Worm (Caenorhabditis elegans) whole organism, L3 larva: ENCODE results near the gene gcy-4.

ENCODE experiments used
- R02D3.7 ChIP-seq: fragments of 150-350 bp; optimal IDR thresholded peaks from 2 replicates; lab custom pipeline; 2014; ENCODE audit warnings: missing biosample characterization, missing genetic modification characterization
- aly-2 ChIP-seq: fragments of 150-350 bp; optimal IDR thresholded peaks from 2 replicates; lab custom pipeline; 2014; ENCODE audit warnings: missing biosample characterization, missing genetic modification characterization
- ama-1 ChIP-seq: fragments of 150-350 bp; optimal IDR thresholded peaks from 2 replicates; lab custom pipeline; 2018
- ceh-16 ChIP-seq: sonication (generic microtip); optimal IDR thresholded peaks from 2 replicates; lab custom pipeline; 2017; ENCODE audit warnings: missing biosample characterization, missing genetic modification characterization
- ceh-28 ChIP-seq: fragments of 150-350 bp; optimal IDR thresholded peaks from 2 replicates; lab custom pipeline; 2014; ENCODE audit warnings: missing biosample characterization, missing genetic modification reagents, missing genetic modification characterization
- daf-12 ChIP-seq: fragments of 150-350 bp; optimal IDR thresholded peaks from 2 replicates; lab custom pipeline; 2014; ENCODE audit warnings: missing biosample characterization, missing genetic modification reagents, missing genetic modification characterization
- egl-5 ChIP-seq: fragments of 150-350 bp; optimal IDR thresholded peaks from 2 replicates; lab custom pipeline; 2017; ENCODE audit warnings: missing biosample characterization, missing genetic modification reagents, missing genetic modification characterization, inconsistent platforms
- elt-1 ChIP-seq: fragments of 150-350 bp; optimal IDR thresholded peaks from 2 replicates; lab custom pipeline; 2014; ENCODE audit warnings: missing biosample characterization, missing genetic modification characterization
- elt-2 ChIP-seq: sonication (generic microtip); optimal IDR thresholded peaks from 2 replicates; lab custom pipeline; 2016; ENCODE audit warnings: missing genetic modification reagents, mild to moderate bottlenecking, missing genetic modification characterization, missing compliant biosample characterization
- elt-3 ChIP-seq, 3 experiments: fragments of 150-350 bp in 1 of 3; sonication (generic microtip) in 2 of 3; optimal IDR thresholded peaks; 2 replicates in 2 of 3; 4 replicates in 1 of 3; lab custom pipeline; 2014 to 2017; ENCODE audit warnings: missing biosample characterization in 3 of 3, missing genetic modification characterization in 3 of 3
- eor-1 ChIP-seq, 2 experiments: fragments of 150-350 bp; optimal IDR thresholded peaks; 2 replicates each; lab custom pipeline; 2014 to 2018; ENCODE audit warnings: missing biosample characterization in 2 of 2, missing genetic modification characterization in 2 of 2
- fkh-2 ChIP-seq: fragments of 150-350 bp; optimal IDR thresholded peaks from 2 replicates; lab custom pipeline; 2014; ENCODE audit warnings: missing biosample characterization, missing genetic modification reagents, missing genetic modification characterization
- hmg-11 ChIP-seq: sonication (generic microtip); optimal IDR thresholded peaks from 2 replicates; lab custom pipeline; 2016; ENCODE audit warnings: missing genetic modification characterization, missing compliant biosample characterization
- jun-1 ChIP-seq: fragments of 150-350 bp; optimal IDR thresholded peaks from 2 replicates; lab custom pipeline; 2014; ENCODE audit warnings: missing biosample characterization, missing genetic modification reagents, missing genetic modification characterization
- lin-15B ChIP-seq: fragments of 150-350 bp; optimal IDR thresholded peaks from 2 replicates; lab custom pipeline; 2014; ENCODE audit warnings: missing biosample characterization, missing genetic modification characterization
- lin-39 ChIP-seq: fragments of 150-350 bp; optimal IDR thresholded peaks from 2 replicates; lab custom pipeline; 2018; ENCODE audit warnings: missing biosample characterization, missing genetic modification reagents, missing genetic modification characterization
- lsy-12 ChIP-seq: sonication (generic microtip); optimal IDR thresholded peaks from 2 replicates; lab custom pipeline; 2016; ENCODE audit warnings: mild to moderate bottlenecking, missing genetic modification characterization, missing compliant biosample characterization
- mml-1 ChIP-seq: fragments of 150-350 bp; sonication (generic microtip); optimal IDR thresholded peaks from 3 replicates; lab custom pipeline; 2014; ENCODE audit warnings: missing biosample characterization, missing genetic modification characterization
- nfya-1 ChIP-seq: sonication (generic microtip); optimal IDR thresholded peaks from 2 replicates; lab custom pipeline; 2017; ENCODE audit warnings: missing genetic modification characterization, mild to moderate bottlenecking, missing compliant biosample characterization, antibody characterized with exemption, moderate library complexity; ENCODE audit not compliant: insufficient read depth
- nhr-12 ChIP-seq: fragments of 150-350 bp; optimal IDR thresholded peaks from 2 replicates; lab custom pipeline; 2014; ENCODE audit warnings: missing biosample characterization, missing genetic modification characterization
- nhr-23 ChIP-seq: fragments of 150-350 bp; optimal IDR thresholded peaks from 2 replicates; lab custom pipeline; 2014; ENCODE audit warnings: missing biosample characterization, missing genetic modification reagents, missing genetic modification characterization
- nhr-25 ChIP-seq: sonication (generic microtip); optimal IDR thresholded peaks from 2 replicates; lab custom pipeline; 2017; ENCODE audit warnings: missing biosample characterization, missing genetic modification characterization
- nhr-28 ChIP-seq: fragments of 150-350 bp; optimal IDR thresholded peaks from 2 replicates; lab custom pipeline; 2014; ENCODE audit warnings: missing biosample characterization, missing genetic modification characterization
- nhr-43 ChIP-seq: sonication (generic microtip); optimal IDR thresholded peaks from 2 replicates; lab custom pipeline; 2016; ENCODE audit warnings: mild to moderate bottlenecking, missing genetic modification characterization, missing compliant biosample characterization; ENCODE audit not compliant: poor library complexity, severe bottlenecking
- nhr-67 ChIP-seq: fragments of 150-350 bp; optimal IDR thresholded peaks from 2 replicates; lab custom pipeline; 2014; ENCODE audit warnings: missing biosample characterization, missing genetic modification characterization
- nhr-76 ChIP-seq: fragments of 150-350 bp; sonication (generic microtip); optimal IDR thresholded peaks from 5 replicates; lab custom pipeline; 2014; ENCODE audit warnings: missing biosample characterization, missing genetic modification characterization
- nhr-77 ChIP-seq: fragments of 150-350 bp; optimal IDR thresholded peaks from 2 replicates; lab custom pipeline; 2014; ENCODE audit warnings: missing biosample characterization, missing genetic modification characterization
- pha-4 ChIP-seq: fragments of 150-350 bp; optimal IDR thresholded peaks from 2 replicates; lab custom pipeline; 2014; ENCODE audit warnings: missing biosample characterization, missing genetic modification reagents, missing genetic modification characterization
- pqm-1 ChIP-seq: fragments of 150-350 bp; optimal IDR thresholded peaks from 2 replicates; lab custom pipeline; 2017; ENCODE audit warnings: missing biosample characterization, missing genetic modification characterization, inconsistent platforms
- sea-2 ChIP-seq: fragments of 150-350 bp; sonication (generic microtip); optimal IDR thresholded peaks from 4 replicates; lab custom pipeline; 2014; ENCODE audit warnings: missing biosample characterization, missing genetic modification reagents, missing genetic modification characterization
- skn-1 ChIP-seq: fragments of 150-350 bp; optimal IDR thresholded peaks from 2 replicates; lab custom pipeline; 2014; ENCODE audit warnings: missing biosample characterization, missing genetic modification characterization
- unc-62 ChIP-seq: fragments of 150-350 bp; sonication (generic microtip); optimal IDR thresholded peaks from 4 replicates; lab custom pipeline; 2014; ENCODE audit warnings: missing biosample characterization, missing genetic modification reagents, missing genetic modification characterization
- zag-1 ChIP-seq: fragments of 150-350 bp; optimal IDR thresholded peaks from 2 replicates; lab custom pipeline; 2014; ENCODE audit warnings: missing biosample characterization, missing genetic modification characterization
- ztf-4 ChIP-seq: fragments of 150-350 bp; optimal IDR thresholded peaks from 2 replicates; lab custom pipeline; 2014; ENCODE audit warnings: missing biosample characterization, missing genetic modification characterization

gcy-4 gene

DNA sequence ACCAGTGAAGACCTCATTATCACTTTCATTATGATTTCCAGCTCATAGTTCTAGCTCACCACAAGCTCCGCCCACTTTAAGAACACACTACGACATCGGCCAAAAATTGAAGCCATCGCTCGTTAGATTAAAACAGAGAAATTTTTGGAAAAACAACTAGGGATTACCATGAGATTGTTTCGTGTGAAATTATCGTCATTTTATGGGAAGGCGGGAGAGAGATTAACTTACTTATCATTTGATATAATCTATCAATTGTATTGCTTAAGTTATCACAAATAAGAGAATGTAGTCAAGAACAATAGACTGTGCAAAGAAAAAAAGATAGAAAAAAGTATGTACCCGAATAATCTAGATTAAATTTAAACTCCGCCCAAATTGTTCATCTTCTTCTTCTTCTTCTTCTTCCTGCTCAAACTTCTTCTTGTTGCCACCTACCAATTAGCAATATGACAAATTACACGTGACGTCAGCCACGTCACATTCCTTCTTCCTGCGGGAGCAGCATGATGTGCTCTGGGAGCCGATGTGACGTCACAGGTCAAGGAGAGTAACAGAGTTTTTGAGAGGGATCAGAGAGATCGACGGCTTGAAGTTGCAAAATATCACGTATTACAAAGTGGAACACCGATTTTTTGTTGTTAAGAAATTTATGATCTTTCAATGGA, 8.4 kb downstream of the gcy-4 start, which contains the start of gene nep-26:
nep-26 (minus strand) TSS at position 51 of the 668 bp plus-strand sequence.
- TF ChIP-seq nfya-1 (tag; lab: Kevin White, UChicago) (peak; percentile 60), ceh-28 (tag; lab: Kevin White, UChicago) (no peak), lin-39 (peak; percentile 42), egl-5 (peak; percentile 36), nhr-76 (no peak)

- TF ChIP-seq skn-1 (tag; lab: Kevin White, UChicago) = no peak
- TF ChIP-seq ceh-16 (tag; lab: Kevin White, UChicago) = no peak
- no peak for TF ChIP-seq lin-39
- TF ChIP-seq R02D3.7 (tag; lab: Kevin White, UChicago) = no peak
- peak in 1 of 3 experiments; percentile 41 for TF ChIP-seq elt-3 (tag; optimal IDR thresholded peaks at IDR 0.05; lab: Kevin White, UChicago)
- TF ChIP-seq egl-5 = no peak
- TF ChIP-seq nhr-43 (tag; lab: Kevin White, UChicago) = peak; percentile 28
- peak; percentile 61 for TF ChIP-seq nhr-25 (tag; lab: Kevin White, UChicago)
- TF ChIP-seq nfya-1 (tag; lab: Kevin White, UChicago) = no peak
- TF ChIP-seq ama-1 (lab: Kevin White, UChicago) = no peak
- peak; percentile 82 for TF ChIP-seq nhr-23 (tag; lab: Kevin White, UChicago)
Measured at ce11 chrII:10294262-10294661, 14.4 kb downstream of the gcy-4 start.

ce11 chrII:10288926-10289325, 19.7 kb downstream of the gcy-4 start:
- TF ChIP-seq egl-5 (peak; percentile 70), ztf-4 (no peak), nfya-1 (tag; lab: Kevin White, UChicago) (peak; percentile 24), nhr-25 (tag; lab: Kevin White, UChicago) (peak; percentile 23)

DNA sequence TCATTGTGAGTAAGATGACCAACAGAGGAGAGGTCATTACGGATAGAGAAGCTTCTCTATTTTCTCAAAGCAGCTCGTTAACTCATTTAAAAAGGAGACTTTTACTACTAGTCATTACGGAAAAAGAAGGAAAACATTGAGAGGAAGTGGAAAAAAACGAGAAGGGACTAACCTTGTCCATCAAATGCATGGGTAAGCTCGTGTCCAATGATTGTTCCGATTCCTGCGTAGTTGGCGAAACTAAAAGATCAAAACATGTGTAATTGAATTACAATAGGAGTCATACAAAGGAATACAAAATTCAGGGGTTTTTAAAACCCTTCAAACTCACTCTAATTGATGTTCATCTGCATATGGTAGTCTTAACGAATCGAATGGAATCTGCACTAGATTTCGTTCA, 23.6 kb downstream of the gcy-4 start:
- no peak for TF ChIP-seq elt-1 (tag; lab: Kevin White, UChicago)
- TF ChIP-seq zag-1 (tag; lab: Kevin White, UChicago) = no peak
- no peak for TF ChIP-seq fkh-2
- TF ChIP-seq jun-1 (tag; lab: Kevin White, UChicago) = no peak
- no peak for TF ChIP-seq nhr-23 (tag; lab: Kevin White, UChicago)
- no peak for TF ChIP-seq sea-2 (GFP tag; lab: Kevin White, UChicago)
- TF ChIP-seq mml-1 (tag; lab: Kevin White, UChicago) = no peak
- no peak for TF ChIP-seq elt-2
- TF ChIP-seq R02D3.7 (tag; lab: Kevin White, UChicago) = no peak
- TF ChIP-seq daf-12 (tag; lab: Kevin White, UChicago) = no peak
- no peak for TF ChIP-seq nhr-77
- no peak for TF ChIP-seq hmg-11 (tag; lab: Kevin White, UChicago)
- no peak for TF ChIP-seq nhr-25 (tag; lab: Kevin White, UChicago)
- TF ChIP-seq nhr-12 = no peak
- no peak for TF ChIP-seq nhr-76
- TF ChIP-seq nhr-28 (tag; lab: Kevin White, UChicago) = no peak
- no peak for TF ChIP-seq skn-1 (tag; lab: Kevin White, UChicago)
- no peak for TF ChIP-seq aly-2 (tag; lab: Kevin White, UChicago)

- TF ChIP-seq lin-15B (no peak), eor-1 (tag; optimal IDR thresholded peaks at IDR 0.05; lab: Kevin White, UChicago) (no peak), nhr-67 (tag; lab: Kevin White, UChicago) (no peak), pha-4 (tag; lab: Kevin White, UChicago) (no peak), lsy-12 (tag; lab: Kevin White, UChicago) (no peak)
Measured at ce11 chrII:10283145-10283544, 25.5 kb downstream of the gcy-4 start.

DNA sequence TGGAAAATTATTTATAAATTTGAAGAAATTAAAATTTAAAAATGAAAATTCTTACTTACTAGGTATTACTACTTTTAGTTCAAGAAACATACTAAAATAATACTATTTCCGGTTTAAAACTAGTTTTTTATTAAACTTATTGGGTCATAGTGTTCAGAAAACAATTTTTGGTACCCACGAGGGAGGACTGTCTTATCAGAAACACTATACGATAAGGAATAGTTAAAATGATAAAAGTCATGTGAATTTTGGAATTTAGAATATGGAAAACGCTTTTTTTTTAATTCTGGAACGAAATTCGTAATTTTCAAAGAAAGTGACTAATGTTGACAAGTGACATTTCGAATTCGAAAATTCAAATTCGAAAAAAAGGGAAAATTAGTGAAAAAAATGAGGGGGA, 27.0 kb downstream of the gcy-4 start:
- TF ChIP-seq unc-62 (GFP tag; lab: Kevin White, UChicago) (no peak), nhr-12 (no peak), pqm-1 (tag; lab: Kevin White, UChicago) (peak; percentile 82), elt-2 (peak; percentile 75)
